Worm (Caenorhabditis elegans) whole organism, young adult: ENCODE results near the gene F31F7.2.

Experiments
- B0019.2 ChIP-seq: fragments of 200-800 bp; sonication (Bioruptor generic); conservative IDR thresholded peaks from 2 replicates; pipeline ENCODE4 v1.3.6; 2022; ENCODE audit warnings: missing genetic modification reagents, missing genetic modification characterization, missing compliant biosample characterization
- B0336.3 ChIP-seq: fragments of 200-800 bp; sonication (Bioruptor generic); IDR thresholded peaks from 2 replicates; pipeline ENCODE4 v1.3.6; 2022; ENCODE audit warnings: missing genetic modification characterization, missing compliant biosample characterization
- F37B4.10 ChIP-seq: fragments of 200-800 bp; sonication (Bioruptor generic); IDR thresholded peaks from 2 replicates; pipeline ENCODE4 v1.3.6; 2022; ENCODE audit warnings: missing genetic modification characterization, missing compliant biosample characterization
- F39B2.1 ChIP-seq: fragments of 200-800 bp; sonication (Bioruptor generic); IDR thresholded peaks from 2 replicates; pipeline ENCODE4 v1.3.6; 2022; ENCODE audit warnings: missing genetic modification reagents, missing genetic modification characterization, missing compliant biosample characterization
- F55B11.4 ChIP-seq: sonication (generic microtip); optimal IDR thresholded peaks from 2 replicates; lab custom pipeline; 2016; ENCODE audit warnings: missing compliant biosample characterization, missing genetic modification characterization, borderline replicate concordance; ENCODE audit not compliant: insufficient read depth
- F57A8.1 ChIP-seq: fragments of 200-800 bp; sonication (Bioruptor generic); optimal IDR thresholded peaks from 2 replicates; lab custom pipeline; 2018; ENCODE audit warnings: mild to moderate bottlenecking, missing genetic modification characterization, moderate library complexity, missing compliant biosample characterization
- K11D2.4 ChIP-seq: fragments of 200-800 bp; sonication (Bioruptor generic); IDR thresholded peaks from 2 replicates; pipeline ENCODE4 v1.3.6; 2022; ENCODE audit warnings: missing genetic modification reagents, missing genetic modification characterization, missing compliant biosample characterization
- K12H6.12 ChIP-seq: fragments of 200-800 bp; sonication (Bioruptor generic); optimal IDR thresholded peaks from 2 replicates; lab custom pipeline; 2018; ENCODE audit warnings: mild to moderate bottlenecking, missing genetic modification characterization, missing compliant biosample characterization
- ZK185.1 ChIP-seq: sonication (generic microtip); optimal IDR thresholded peaks from 2 replicates; lab custom pipeline; 2016; ENCODE audit warnings: mild to moderate bottlenecking, missing genetic modification characterization, missing compliant biosample characterization; ENCODE audit not compliant: poor library complexity, severe bottlenecking
- ama-1 ChIP-seq, 3 experiments: fragments of 150-350 bp in 1 of 3; sonication (generic microtip) in 2 of 3; optimal IDR thresholded peaks; 2 replicates each; lab custom pipeline; 2014 to 2018; ENCODE audit warnings: missing biosample characterization in 2 of 3, missing genetic modification characterization in 2 of 3, missing genetic modification reagents in 2 of 3
- aptf-2 ChIP-seq: fragments of 200-800 bp; sonication (Bioruptor generic); conservative IDR thresholded peaks from 2 replicates; pipeline ENCODE4 v1.3.6; 2022; ENCODE audit warnings: missing genetic modification reagents, missing genetic modification characterization, missing compliant biosample characterization
- aptf-3 ChIP-seq: fragments of 200-800 bp; sonication (Bioruptor generic); IDR thresholded peaks from 2 replicates; pipeline ENCODE4 v1.3.6; 2022; ENCODE audit warnings: missing genetic modification characterization, missing compliant biosample characterization
- attf-5 ChIP-seq: fragments of 200-800 bp; sonication (Bioruptor generic); optimal IDR thresholded peaks from 2 replicates; lab custom pipeline; 2018; ENCODE audit warnings: mild to moderate bottlenecking, missing genetic modification characterization, missing compliant biosample characterization
- bed-1 ChIP-seq: fragments of 200-800 bp; sonication (Bioruptor generic); IDR thresholded peaks from 2 replicates; pipeline ENCODE4 v1.3.6; 2022; ENCODE audit warnings: missing genetic modification reagents, missing genetic modification characterization, missing compliant biosample characterization
- cebp-1 ChIP-seq, 2 experiments: fragments of 200-800 bp in 1 of 2; sonication (Bioruptor generic) in 1 of 2; sonication (generic microtip) in 1 of 2; IDR thresholded peaks in 1 of 2; optimal IDR thresholded peaks in 1 of 2; 2 replicates each; pipeline versions ENCODE4 v1.3.6 to Lab custom; 2017 to 2022; ENCODE audit warnings: missing compliant biosample characterization in 2 of 2, missing genetic modification characterization in 2 of 2, mild to moderate bottlenecking in 1 of 2, missing genetic modification reagents in 1 of 2, moderate library complexity in 1 of 2
- cebp-2 ChIP-seq: fragments of 200-800 bp; sonication (Bioruptor generic); IDR thresholded peaks from 2 replicates; pipeline ENCODE4 v1.3.6; 2022; ENCODE audit warnings: missing genetic modification characterization, missing compliant biosample characterization
- ceh-27 ChIP-seq: fragments of 200-800 bp; sonication (Bioruptor generic); optimal IDR thresholded peaks from 2 replicates; lab custom pipeline; 2018; ENCODE audit warnings: mild to moderate bottlenecking, missing genetic modification characterization, moderate library complexity, missing compliant biosample characterization
- chd-7 ChIP-seq: sonication (generic microtip); optimal IDR thresholded peaks from 2 replicates; lab custom pipeline; 2016; ENCODE audit warnings: mild to moderate bottlenecking, missing genetic modification characterization, moderate library complexity, missing compliant biosample characterization
- egl-18 ChIP-seq: fragments of 200-800 bp; sonication (Bioruptor generic); IDR thresholded peaks from 2 replicates; pipeline ENCODE4 v1.3.6; 2022; ENCODE audit warnings: missing genetic modification reagents, missing genetic modification characterization, missing compliant biosample characterization
- ets-4 ChIP-seq: fragments of 200-800 bp; sonication (Bioruptor generic); optimal IDR thresholded peaks from 2 replicates; lab custom pipeline; 2018; ENCODE audit warnings: mild to moderate bottlenecking, missing genetic modification characterization, missing compliant biosample characterization
- him-1 ChIP-seq: sonication (generic microtip); optimal IDR thresholded peaks from 2 replicates; lab custom pipeline; 2016; ENCODE audit warnings: missing genotype, missing genetic modification reagents, missing genetic modification characterization, missing compliant biosample characterization
- hlh-12 ChIP-seq: sonication (generic microtip); optimal IDR thresholded peaks from 2 replicates; lab custom pipeline; 2016; ENCODE audit warnings: missing genetic modification characterization, missing compliant biosample characterization
- hsf-1 ChIP-seq: fragments of 200-800 bp; sonication (Bioruptor generic); IDR thresholded peaks from 2 replicates; pipeline ENCODE4 v1.3.6; 2022; ENCODE audit warnings: missing genetic modification reagents, missing genetic modification characterization, missing compliant biosample characterization
- let-526 ChIP-seq: fragments of 200-800 bp; sonication (Bioruptor generic); IDR thresholded peaks from 2 replicates; pipeline ENCODE4 v1.3.6; 2022; ENCODE audit warnings: missing genetic modification reagents, missing genetic modification characterization, missing compliant biosample characterization
- madf-10 ChIP-seq: sonication (generic microtip); optimal IDR thresholded peaks from 2 replicates; lab custom pipeline; 2016; ENCODE audit warnings: mild to moderate bottlenecking, missing genetic modification characterization, missing compliant biosample characterization
- madf-8 ChIP-seq: fragments of 200-800 bp; sonication (Bioruptor generic); conservative IDR thresholded peaks from 2 replicates; pipeline ENCODE4 v1.3.6; 2022; ENCODE audit warnings: missing genetic modification reagents, missing genetic modification characterization, missing compliant biosample characterization
- mcd-1 ChIP-seq: fragments of 200-800 bp; sonication (Bioruptor generic); IDR thresholded peaks from 2 replicates; pipeline ENCODE4 v1.3.6; 2022; ENCODE audit warnings: missing genetic modification reagents, missing genetic modification characterization, missing compliant biosample characterization
- mel-28 ChIP-seq: sonication (generic microtip); optimal IDR thresholded peaks from 2 replicates; lab custom pipeline; 2016; ENCODE audit warnings: borderline replicate concordance, mild to moderate bottlenecking, missing genetic modification characterization, missing compliant biosample characterization
- nfya-2 ChIP-seq: fragments of 200-800 bp; sonication (Bioruptor generic); IDR thresholded peaks from 2 replicates; pipeline ENCODE4 v1.3.6; 2022; ENCODE audit warnings: missing genetic modification reagents, missing genetic modification characterization, missing compliant biosample characterization
- nhr-27 ChIP-seq: fragments of 200-800 bp; sonication (Bioruptor generic); optimal IDR thresholded peaks from 2 replicates; lab custom pipeline; 2018; ENCODE audit warnings: mild to moderate bottlenecking, missing genetic modification characterization, moderate library complexity, missing compliant biosample characterization
- nhr-80 ChIP-seq: sonication (generic microtip); optimal IDR thresholded peaks from 2 replicates; lab custom pipeline; 2016; ENCODE audit warnings: missing genetic modification characterization, missing compliant biosample characterization
- pha-4 ChIP-seq: fragments of 150-350 bp; sonication (generic microtip); optimal IDR thresholded peaks from 2 replicates; lab custom pipeline; 2014; ENCODE audit warnings: missing biosample characterization, missing genetic modification reagents, missing genetic modification characterization
- snpc-1.1 ChIP-seq: sonication (generic microtip); optimal IDR thresholded peaks from 2 replicates; lab custom pipeline; 2017; ENCODE audit warnings: missing genetic modification characterization, mild to moderate bottlenecking, missing compliant biosample characterization, antibody characterized with exemption, moderate library complexity, missing genotype, missing genetic modification reagents; ENCODE audit not compliant: insufficient read depth
- tlf-1 ChIP-seq: fragments of 200-800 bp; sonication (Bioruptor generic); optimal IDR thresholded peaks from 2 replicates; lab custom pipeline; 2018; ENCODE audit warnings: mild to moderate bottlenecking, missing genetic modification characterization, missing compliant biosample characterization
- xnd-1 ChIP-seq: sonication (generic microtip); optimal IDR thresholded peaks from 2 replicates; lab custom pipeline; 2016; ENCODE audit warnings: missing genotype, missing genetic modification reagents, missing genetic modification characterization, missing compliant biosample characterization
- ztf-26 ChIP-seq: sonication (generic microtip); optimal IDR thresholded peaks from 2 replicates; lab custom pipeline; 2017; ENCODE audit warnings: missing genetic modification characterization, missing compliant biosample characterization

Gene F31F7.2

ce11 chrV:6230629-6231229 lies 39.9 kb upstream of the F31F7.2 start (continued):
- TF ChIP-seq madf-10 (tag; lab: Kevin White, UChicago) (peak; percentile 92), ceh-27 (GFP tag; lab: Kevin White, UChicago) (no peak), K12H6.12 (tag; lab: Kevin White, UChicago) (peak; percentile 27), pha-4 (no peak), bed-1 (GFP tag; lab: Robert Waterston, UW) (no peak), snpc-1.1 (tag; lab: Kevin White, UChicago) (no peak), hlh-12 (tag; lab: Kevin White, UChicago) (no peak), aptf-3 (GFP tag; lab: Robert Waterston, UW) (no peak), B0019.2 (GFP tag; lab: Robert Waterston, UW) (no peak), F57A8.1 (GFP tag; lab: Kevin White, UChicago) (no peak), B0336.3 (GFP tag; lab: Robert Waterston, UW) (0 out of 2 replicates have a peak, but pooled peaks have one; percentile 26), ets-4 (GFP tag; lab: Kevin White, UChicago) (peak; percentile 55), F37B4.10 (GFP tag; lab: Robert Waterston, UW) (no peak), tlf-1 (GFP tag; lab: Kevin White, UChicago) (peak; percentile 19), F39B2.1 (GFP tag; lab: Robert Waterston, UW) (no peak), mel-28 (tag; lab: Kevin White, UChicago) (no peak), hsf-1 (GFP tag; lab: Robert Waterston, UW) (no peak), nhr-80 (tag; lab: Kevin White, UChicago) (peak; percentile 89)

DNA sequence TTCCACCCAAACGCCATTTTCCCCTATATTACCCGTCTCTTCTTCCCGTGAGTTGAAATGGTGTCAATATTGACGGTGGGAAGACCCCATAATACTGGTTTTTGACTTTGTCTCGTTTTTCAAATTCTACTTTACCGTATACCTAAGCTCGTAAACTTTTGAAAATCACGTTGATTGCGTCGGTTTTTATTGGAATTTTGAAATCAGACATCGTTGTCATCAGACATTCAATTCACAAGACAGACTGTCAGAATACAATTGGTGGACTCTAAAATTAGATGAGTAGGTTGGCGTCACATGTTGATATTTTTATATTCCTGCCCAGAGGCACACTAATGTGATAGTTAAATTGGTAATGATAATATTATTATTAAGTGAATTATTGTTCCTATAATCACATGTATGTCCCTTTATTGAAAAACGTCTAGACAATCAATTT lies 38.7 kb upstream of the F31F7.2 start:
- no peak for TF ChIP-seq bed-1 (GFP tag; lab: Robert Waterston, UW)
- no peak for TF ChIP-seq K11D2.4 (GFP tag; lab: Robert Waterston, UW)
- TF ChIP-seq him-1: no peak
- no peak for TF ChIP-seq madf-8
- no peak for TF ChIP-seq F55B11.4
- no peak for TF ChIP-seq cebp-1 (GFP tag; IDR thresholded peaks at IDR 0.05; lab: Robert Waterston, UW)
- peak; percentile 19 for TF ChIP-seq cebp-1 (tag; optimal IDR thresholded peaks at IDR 0.05; lab: Kevin White, UChicago)

DNA sequence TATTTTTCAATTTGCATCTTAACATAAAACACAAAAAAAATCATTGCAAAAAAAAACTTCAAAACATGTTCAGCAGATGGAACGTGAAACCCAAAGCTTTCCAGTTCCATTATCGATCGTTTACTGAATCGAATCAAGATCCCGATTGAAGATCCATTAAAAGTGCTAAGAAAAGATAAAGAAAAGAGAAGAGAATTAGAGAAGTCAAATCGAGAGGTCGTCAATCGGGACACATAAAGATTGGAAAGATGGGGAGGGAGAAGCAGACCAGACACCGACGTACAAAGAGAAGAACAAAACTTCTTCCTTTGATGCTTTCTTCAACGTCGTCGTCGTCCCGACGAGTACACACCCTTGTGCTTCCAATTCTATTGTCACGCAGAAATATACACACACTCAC lies 37.8 kb upstream of the F31F7.2 start:
- TF ChIP-seq xnd-1 (no peak), chd-7 (no peak), B0019.2 (GFP tag; lab: Robert Waterston, UW) (no peak), ztf-26 (tag; lab: Kevin White, UChicago) (no peak), egl-18 (GFP tag; lab: Robert Waterston, UW) (no peak), snpc-1.1 (tag; lab: Kevin White, UChicago) (no peak), aptf-2 (GFP tag; lab: Robert Waterston, UW) (no peak), pha-4 (no peak), attf-5 (GFP tag; lab: Kevin White, UChicago) (no peak), cebp-2 (GFP tag; lab: Robert Waterston, UW) (no peak), nhr-27 (no peak), let-526 (GFP tag; lab: Robert Waterston, UW) (no peak), mcd-1 (GFP tag; lab: Robert Waterston, UW) (no peak), ZK185.1 (tag; lab: Kevin White, UChicago) (no peak), F39B2.1 (GFP tag; lab: Robert Waterston, UW) (no peak), ama-1 (optimal IDR thresholded peaks at IDR 0.05; lab: Kevin White, UChicago) (no peak), ama-1 (GFP tag; optimal IDR thresholded peaks at IDR 0.05; lab: Kevin White, UChicago) (no peak), cebp-1 (GFP tag; IDR thresholded peaks at IDR 0.05; lab: Robert Waterston, UW) (no peak), cebp-1 (tag; optimal IDR thresholded peaks at IDR 0.05; lab: Kevin White, UChicago) (no peak), nfya-2 (GFP tag; lab: Robert Waterston, UW) (no peak)
